Worm (Caenorhabditis elegans) whole organism, L1 larva: ENCODE results near the gene H03E18.1.

Source experiments
- hlh-4 ChIP-seq: sonication (generic microtip); optimal IDR thresholded peaks from 2 replicates; lab custom pipeline; 2016; ENCODE audit warnings: mild to moderate bottlenecking, missing genetic modification characterization, missing compliant biosample characterization
- irx-1 ChIP-seq: sonication (generic microtip); optimal IDR thresholded peaks from 2 replicates; lab custom pipeline; 2016; ENCODE audit warnings: missing genetic modification characterization, missing compliant biosample characterization
- lin-15B ChIP-seq: fragments of 150-350 bp; sonication (generic microtip); optimal IDR thresholded peaks from 3 replicates; lab custom pipeline; 2014; ENCODE audit warnings: missing biosample characterization, missing genetic modification characterization
- lin-39 ChIP-seq: fragments of 150-350 bp; optimal IDR thresholded peaks from 2 replicates; lab custom pipeline; 2014; ENCODE audit warnings: missing biosample characterization, missing genetic modification reagents, missing genetic modification characterization
- vab-15 ChIP-seq: sonication (generic microtip); optimal IDR thresholded peaks from 2 replicates; lab custom pipeline; 2017; ENCODE audit warnings: missing genotype, mild to moderate bottlenecking, missing genetic modification characterization, missing compliant biosample characterization

Gene H03E18.1

DNA sequence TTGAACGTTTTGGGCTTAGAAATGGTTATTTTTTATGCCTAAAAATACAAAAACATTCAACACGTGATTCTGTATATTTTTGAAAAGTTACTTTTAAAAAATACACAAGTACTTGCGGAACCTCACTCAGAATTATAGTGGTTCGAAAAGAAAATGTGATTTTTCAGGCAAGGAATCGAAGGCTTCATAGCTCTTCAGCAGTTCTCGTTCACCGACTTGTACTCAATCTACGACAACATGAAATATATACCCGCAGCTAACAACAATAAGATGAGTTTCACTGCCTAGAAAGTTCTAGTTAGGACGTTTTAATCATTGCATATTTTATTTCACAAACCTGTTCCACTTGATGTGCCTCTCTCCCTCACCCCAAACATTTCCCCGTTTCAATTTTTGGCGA, 54.9 kb downstream of the H03E18.1 start:
- no peak for TF ChIP-seq irx-1 (tag; lab: Kevin White, UChicago)
- no peak for TF ChIP-seq lin-15B
- TF ChIP-seq lin-39: no peak
- no peak for TF ChIP-seq vab-15
- TF ChIP-seq hlh-4: no peak
